Worm (Caenorhabditis elegans) whole organism, L4 larva: ENCODE results near the gene Y48C3A.5.
"Not testable (repeated sequence)": the region's sequence is repeated elsewhere in the genome, so short reads cannot be mapped to it uniquely, and the experiment has no call there.

Experiments used
- F49E8.2 ChIP-seq: sonication (generic microtip); optimal IDR thresholded peaks from 2 replicates; lab custom pipeline; 2016; ENCODE audit warnings: missing compliant biosample characterization, mild to moderate bottlenecking, missing genetic modification characterization, borderline replicate concordance
- skn-1 ChIP-seq: fragments of 150-350 bp; optimal IDR thresholded peaks from 2 replicates; lab custom pipeline; 2014; ENCODE audit warnings: missing biosample characterization, missing genetic modification characterization

- not testable (repeated sequence) for TF ChIP-seq skn-1, F49E8.2 (tag; lab: Kevin White, UChicago)
Measured at ce11 chrII:13308990-13309389, 38.1 kb downstream of the Y48C3A.5 start, which contains the start of gene faxc-2.
